Worm (Caenorhabditis elegans) whole organism, midembryonic: ENCODE results near the gene F13H8.2.

Experiments used
- T22C8.4 ChIP-seq: fragments of 200-800 bp; sonication (Bioruptor generic); IDR thresholded peaks from 2 replicates; pipeline ENCODE4 v1.3.6; 2022; ENCODE audit warnings: missing genetic modification characterization, missing compliant biosample characterization
- flt-1 ChIP-seq: fragments of 200-800 bp; sonication (Bioruptor generic); IDR thresholded peaks from 2 replicates; pipeline ENCODE4 v1.3.6; 2022; ENCODE audit warnings: missing genetic modification characterization, missing compliant biosample characterization
- klf-2 ChIP-seq: fragments of 200-800 bp; sonication (Bioruptor generic); conservative IDR thresholded peaks from 2 replicates; pipeline ENCODE4 v1.3.6; 2022; ENCODE audit warnings: missing genetic modification reagents, missing genetic modification characterization, missing compliant biosample characterization
- med-1 ChIP-seq: sonication (generic microtip); optimal IDR thresholded peaks from 2 replicates; lab custom pipeline; 2017; ENCODE audit warnings: missing genetic modification characterization, mild to moderate bottlenecking, missing compliant biosample characterization, antibody characterized with exemption, missing genetic modification reagents; ENCODE audit not compliant: insufficient read depth
- ref-1 ChIP-seq: fragments of 200-800 bp; sonication (Bioruptor generic); conservative IDR thresholded peaks from 2 replicates; pipeline ENCODE4 v1.3.6; 2022; ENCODE audit warnings: missing genetic modification reagents, missing genetic modification characterization, missing compliant biosample characterization
- tab-1 ChIP-seq: fragments of 200-800 bp; sonication (Bioruptor generic); IDR thresholded peaks from 2 replicates; pipeline ENCODE4 v1.3.6; 2022; ENCODE audit warnings: missing genetic modification characterization, missing compliant biosample characterization
- ztf-23 ChIP-seq: fragments of 200-800 bp; sonication (Bioruptor generic); IDR thresholded peaks from 2 replicates; pipeline ENCODE4 v1.3.6; 2022; ENCODE audit warnings: missing genetic modification reagents, missing genetic modification characterization, missing compliant biosample characterization
- ztf-29 ChIP-seq: fragments of 200-800 bp; sonication (Bioruptor generic); IDR thresholded peaks from 2 replicates; pipeline ENCODE4 v1.3.6; 2022; ENCODE audit warnings: missing genetic modification reagents, missing genetic modification characterization, missing compliant biosample characterization

- TF ChIP-seq flt-1 (GFP tag; lab: Robert Waterston, UW): no peak
- TF ChIP-seq ref-1 (GFP tag; lab: Robert Waterston, UW): no peak
- no peak for TF ChIP-seq med-1
- no peak for TF ChIP-seq tab-1 (GFP tag; lab: Robert Waterston, UW)
- no peak for TF ChIP-seq klf-2 (GFP tag; lab: Robert Waterston, UW)
- no peak for TF ChIP-seq ztf-23 (GFP tag; lab: Robert Waterston, UW)
- no peak for TF ChIP-seq ztf-29 (GFP tag; lab: Robert Waterston, UW)
- no peak for TF ChIP-seq T22C8.4 (GFP tag; lab: Robert Waterston, UW)
Measured at ce11 chrII:6286865-6287264, 16.7 kb downstream of the F13H8.2 start, which contains the start of gene F13H8.6.
